Worm (Caenorhabditis elegans): Measurements from ENCODE around the gene Y51H4A.5.

DNA sequence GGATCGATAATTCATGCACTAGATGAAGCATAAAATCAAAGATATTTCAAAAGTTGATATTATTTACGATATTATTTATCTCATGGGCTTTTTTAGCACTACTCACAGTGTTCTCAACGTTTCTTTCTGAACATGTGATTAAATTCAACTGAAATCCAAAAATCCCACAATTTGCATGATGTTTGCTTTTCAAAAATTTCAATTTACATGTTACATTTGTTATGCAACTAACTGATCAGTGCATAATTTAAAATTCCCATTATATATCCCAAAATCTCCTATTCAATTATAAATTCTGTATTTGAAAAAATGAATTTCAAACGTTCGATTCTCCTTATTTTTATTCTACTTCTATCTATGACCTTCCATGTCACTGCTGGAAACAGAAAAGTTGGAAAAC is 2.4 kb upstream of the Y51H4A.5 start, which contains the start of gene Y51H4A.937:
- no peak for TF ChIP-seq ztf-11 (tag; optimal IDR thresholded peaks at IDR 0.05)
- no peak for TF ChIP-seq elt-3 (tag; optimal IDR thresholded peaks at IDR 0.05)
- TF ChIP-seq unc-62 (GFP tag; optimal IDR thresholded peaks at IDR 0.05), result no peak
- TF ChIP-seq nhr-67 (tag; optimal IDR thresholded peaks at IDR 0.05), result no peak
- TF ChIP-seq skn-1 (tag; optimal IDR thresholded peaks at IDR 0.05), result no peak

Data from whole organism, L3 larva.